Worm (Caenorhabditis elegans) whole organism, late embryonic: ENCODE results near the gene col-74.

Experiments
- C08G9.2 ChIP-seq: sonication (generic microtip); optimal IDR thresholded peaks from 2 replicates; lab custom pipeline; 2016; ENCODE audit warnings: mild to moderate bottlenecking, missing genetic modification characterization, moderate library complexity, missing compliant biosample characterization
- C38D4.7 ChIP-seq: fragments of 200-800 bp; sonication (Bioruptor generic); optimal IDR thresholded peaks from 2 replicates; lab custom pipeline; 2018; ENCODE audit warnings: mild to moderate bottlenecking, missing genetic modification characterization, moderate library complexity, missing compliant biosample characterization
- F13H6.1 ChIP-seq: sonication (generic microtip); optimal IDR thresholded peaks from 2 replicates; lab custom pipeline; 2016; ENCODE audit warnings: missing genetic modification characterization, missing compliant biosample characterization
- K02D7.2 ChIP-seq: sonication (generic microtip); optimal IDR thresholded peaks from 2 replicates; lab custom pipeline; 2017; ENCODE audit warnings: mild to moderate bottlenecking, missing genetic modification characterization, missing compliant biosample characterization
- K09A11.1 ChIP-seq: sonication (generic microtip); optimal IDR thresholded peaks from 2 replicates; lab custom pipeline; 2017; ENCODE audit warnings: antibody characterized with exemption, mild to moderate bottlenecking, missing genetic modification characterization, missing compliant biosample characterization; ENCODE audit not compliant: insufficient read depth
- T23F11.4 ChIP-seq: fragments of 200-800 bp; sonication (Bioruptor generic); optimal IDR thresholded peaks from 2 replicates; lab custom pipeline; 2018; ENCODE audit warnings: mild to moderate bottlenecking, missing genetic modification characterization, missing compliant biosample characterization
- Y22D7AL.16 ChIP-seq: sonication (generic microtip); optimal IDR thresholded peaks from 2 replicates; lab custom pipeline; 2016; ENCODE audit warnings: missing genetic modification characterization, missing compliant biosample characterization
- ahr-1 ChIP-seq: sonication (generic microtip); optimal IDR thresholded peaks from 2 replicates; lab custom pipeline; 2016; ENCODE audit warnings: missing genetic modification characterization, missing compliant biosample characterization
- ama-1 ChIP-seq: fragments of 150-350 bp; optimal IDR thresholded peaks from 2 replicates; lab custom pipeline; 2014
- ceh-14 ChIP-seq: sonication (generic microtip); optimal IDR thresholded peaks from 2 replicates; lab custom pipeline; 2016; ENCODE audit warnings: missing genotype, missing genetic modification characterization, missing compliant biosample characterization
- ceh-19 ChIP-seq: fragments of 200-800 bp; sonication (Bioruptor generic); optimal IDR thresholded peaks from 2 replicates; lab custom pipeline; 2018; ENCODE audit warnings: mild to moderate bottlenecking, missing genetic modification characterization, missing compliant biosample characterization
- ceh-2 ChIP-seq: sonication (generic microtip); optimal IDR thresholded peaks from 2 replicates; lab custom pipeline; 2016; ENCODE audit warnings: missing genotype, missing genetic modification characterization, missing compliant biosample characterization
- ceh-30 ChIP-seq: fragments of 150-350 bp; optimal IDR thresholded peaks from 2 replicates; lab custom pipeline; 2014; ENCODE audit warnings: missing biosample characterization, missing genetic modification characterization
- ceh-34 ChIP-seq: sonication (generic microtip); optimal IDR thresholded peaks from 2 replicates; lab custom pipeline; 2016; ENCODE audit warnings: mild to moderate bottlenecking, missing genetic modification characterization, missing compliant biosample characterization
- ceh-48 ChIP-seq: sonication (generic microtip); optimal IDR thresholded peaks from 2 replicates; lab custom pipeline; 2016; ENCODE audit warnings: missing genetic modification characterization, inconsistent platforms, missing compliant biosample characterization
- ceh-6 ChIP-seq: fragments of 200-800 bp; sonication (Bioruptor generic); optimal IDR thresholded peaks from 2 replicates; lab custom pipeline; 2018; ENCODE audit warnings: mild to moderate bottlenecking, missing genetic modification characterization, missing compliant biosample characterization
- ceh-9 ChIP-seq: sonication (generic microtip); optimal IDR thresholded peaks from 2 replicates; lab custom pipeline; 2016; ENCODE audit warnings: mild to moderate bottlenecking, missing genetic modification characterization, inconsistent platforms, missing compliant biosample characterization
- che-1 ChIP-seq: sonication (generic microtip); optimal IDR thresholded peaks from 2 replicates; lab custom pipeline; 2016; ENCODE audit warnings: mild to moderate bottlenecking, missing genetic modification characterization, missing compliant biosample characterization
- dmd-4 ChIP-seq: sonication (generic microtip); optimal IDR thresholded peaks from 2 replicates; lab custom pipeline; 2016; ENCODE audit warnings: borderline replicate concordance, missing genetic modification characterization, missing compliant biosample characterization
- dve-1 ChIP-seq: sonication (generic microtip); optimal IDR thresholded peaks from 2 replicates; lab custom pipeline; 2017; ENCODE audit warnings: antibody characterized with exemption, mild to moderate bottlenecking, missing genetic modification characterization, missing compliant biosample characterization
- elt-2 ChIP-seq: sonication (generic microtip); optimal IDR thresholded peaks from 2 replicates; lab custom pipeline; 2016; ENCODE audit warnings: missing genetic modification reagents, missing genetic modification characterization, missing compliant biosample characterization
- eyg-1 ChIP-seq: sonication (generic microtip); optimal IDR thresholded peaks from 2 replicates; lab custom pipeline; 2016; ENCODE audit warnings: missing genotype, missing genetic modification characterization, missing compliant biosample characterization
- fax-1 ChIP-seq: sonication (generic microtip); optimal IDR thresholded peaks from 2 replicates; lab custom pipeline; 2016; ENCODE audit warnings: missing genotype, missing genetic modification characterization, missing compliant biosample characterization
- fkh-6 ChIP-seq: sonication (generic microtip); optimal IDR thresholded peaks from 2 replicates; lab custom pipeline; 2016; ENCODE audit warnings: missing genetic modification characterization, missing compliant biosample characterization
- gmeb-2 ChIP-seq: sonication (generic microtip); optimal IDR thresholded peaks from 2 replicates; lab custom pipeline; 2016; ENCODE audit warnings: missing genetic modification characterization, inconsistent platforms, missing compliant biosample characterization
- hlh-15 ChIP-seq: sonication (generic microtip); optimal IDR thresholded peaks from 2 replicates; lab custom pipeline; 2016; ENCODE audit warnings: missing genetic modification characterization, missing compliant biosample characterization
- hlh-6 ChIP-seq: sonication (generic microtip); optimal IDR thresholded peaks from 2 replicates; lab custom pipeline; 2016; ENCODE audit warnings: missing genotype, missing genetic modification characterization, missing compliant biosample characterization
- hlh-8 ChIP-seq: sonication (generic microtip); optimal IDR thresholded peaks from 2 replicates; lab custom pipeline; 2016; ENCODE audit warnings: missing genotype, missing genetic modification characterization, missing compliant biosample characterization
- madf-2 ChIP-seq: sonication (generic microtip); optimal IDR thresholded peaks from 2 replicates; lab custom pipeline; 2017; ENCODE audit warnings: missing genetic modification characterization, missing compliant biosample characterization
- nhr-232 ChIP-seq: sonication (generic microtip); optimal IDR thresholded peaks from 2 replicates; lab custom pipeline; 2016; ENCODE audit warnings: missing genetic modification characterization, missing compliant biosample characterization
- pat-9 ChIP-seq: fragments of 200-800 bp; sonication (Bioruptor generic); optimal IDR thresholded peaks from 2 replicates; lab custom pipeline; 2018; ENCODE audit warnings: mild to moderate bottlenecking, missing genetic modification characterization, moderate library complexity, missing compliant biosample characterization
- pha-2 ChIP-seq: sonication (generic microtip); optimal IDR thresholded peaks from 2 replicates; lab custom pipeline; 2017; ENCODE audit warnings: mild to moderate bottlenecking, missing genetic modification characterization, missing compliant biosample characterization
- pha-4 ChIP-seq: fragments of 150-350 bp; optimal IDR thresholded peaks from 2 replicates; lab custom pipeline; 2018; ENCODE audit warnings: missing biosample characterization, missing genetic modification reagents, missing genetic modification characterization
- pqm-1 ChIP-seq: sonication (generic microtip); optimal IDR thresholded peaks from 2 replicates; lab custom pipeline; 2016; ENCODE audit warnings: missing genetic modification characterization, missing compliant biosample characterization
- pros-1 ChIP-seq: fragments of 150-350 bp; optimal IDR thresholded peaks from 2 replicates; lab custom pipeline; 2014; ENCODE audit warnings: missing biosample characterization, missing genetic modification reagents, missing genetic modification characterization
- rnt-1 ChIP-seq: sonication (generic microtip); optimal IDR thresholded peaks from 2 replicates; lab custom pipeline; 2016; ENCODE audit warnings: missing genetic modification characterization, missing compliant biosample characterization
- sdc-2 ChIP-seq: sonication (generic microtip); optimal IDR thresholded peaks from 2 replicates; lab custom pipeline; 2016; ENCODE audit warnings: missing genotype, missing genetic modification characterization, missing compliant biosample characterization
- sox-2 ChIP-seq: fragments of 200-800 bp; sonication (Bioruptor generic); IDR thresholded peaks from 2 replicates; pipeline ENCODE4 v1.3.6; 2022; ENCODE audit warnings: missing genetic modification reagents, missing genetic modification characterization, missing compliant biosample characterization
- syd-9 ChIP-seq: sonication (generic microtip); optimal IDR thresholded peaks from 2 replicates; lab custom pipeline; 2016; ENCODE audit warnings: mild to moderate bottlenecking, missing genetic modification characterization, moderate library complexity, missing compliant biosample characterization
- tbx-2 ChIP-seq: sonication (generic microtip); optimal IDR thresholded peaks from 2 replicates; lab custom pipeline; 2016; ENCODE audit warnings: missing genetic modification characterization, missing compliant biosample characterization
- tbx-7 ChIP-seq: sonication (generic microtip); optimal IDR thresholded peaks from 2 replicates; lab custom pipeline; 2016; ENCODE audit warnings: missing genotype, missing genetic modification characterization, missing compliant biosample characterization
- ttx-3 ChIP-seq: sonication (generic microtip); optimal IDR thresholded peaks from 2 replicates; lab custom pipeline; 2016; ENCODE audit warnings: missing genetic modification reagents, missing genetic modification characterization, missing compliant biosample characterization
- unc-3 ChIP-seq, 2 experiments: fragments of 200-800 bp in 1 of 2; sonication (Bioruptor generic) in 1 of 2; sonication (generic microtip) in 1 of 2; conservative IDR thresholded peaks in 1 of 2; optimal IDR thresholded peaks in 1 of 2; 2 replicates each; pipeline versions ENCODE4 v1.3.6 to Lab custom; 2016 to 2022; ENCODE audit warnings: missing compliant biosample characterization in 2 of 2, missing genetic modification characterization in 2 of 2, missing genetic modification reagents in 1 of 2
- unc-42 ChIP-seq: sonication (generic microtip); optimal IDR thresholded peaks from 2 replicates; lab custom pipeline; 2016; ENCODE audit warnings: missing genotype, missing genetic modification characterization, missing compliant biosample characterization
- unc-55 ChIP-seq: sonication (generic microtip); optimal IDR thresholded peaks from 2 replicates; lab custom pipeline; 2017; ENCODE audit warnings: missing biosample characterization, missing genetic modification reagents, missing genetic modification characterization
- unc-86 ChIP-seq: sonication (generic microtip); optimal IDR thresholded peaks from 2 replicates; lab custom pipeline; 2016; ENCODE audit warnings: missing genetic modification characterization, missing compliant biosample characterization
- zip-5 ChIP-seq: sonication (generic microtip); optimal IDR thresholded peaks from 2 replicates; lab custom pipeline; 2016; ENCODE audit warnings: missing genetic modification characterization, missing compliant biosample characterization
- ztf-16 ChIP-seq: sonication (generic microtip); optimal IDR thresholded peaks from 2 replicates; lab custom pipeline; 2017; ENCODE audit warnings: missing genetic modification characterization, missing compliant biosample characterization

Gene col-74

ce11 chrII:5836153-5836719 lies 6.1 kb downstream of the col-74 start, which contains the start of gene fzo-1 (continued):
- TF ChIP-seq hlh-6 (tag; lab: Kevin White, UChicago), result no peak
- TF ChIP-seq ceh-14 (tag; lab: Kevin White, UChicago), result peak; percentile 88
- peak; percentile 60 for TF ChIP-seq fkh-6 (tag; lab: Kevin White, UChicago)
- no peak for TF ChIP-seq sox-2 (GFP tag; lab: Robert Waterston, UW)
- TF ChIP-seq ceh-9, result no peak
- peak; percentile 97 for TF ChIP-seq tbx-7
- peak; percentile 81 for TF ChIP-seq ahr-1 (tag; lab: Kevin White, UChicago)
- no peak for TF ChIP-seq T23F11.4 (GFP tag; lab: Kevin White, UChicago)
- no peak for TF ChIP-seq ceh-30 (tag; lab: Kevin White, UChicago)
- TF ChIP-seq K09A11.1, result no peak
- TF ChIP-seq fax-1, result peak; percentile 90
- TF ChIP-seq ceh-6 (GFP tag; lab: Kevin White, UChicago), result no peak
- TF ChIP-seq C38D4.7 (GFP tag; lab: Kevin White, UChicago), result no peak
- TF ChIP-seq F13H6.1, result peak; percentile 80
- TF ChIP-seq K02D7.2, result no peak
- peak; percentile 97 for TF ChIP-seq elt-2 (tag; lab: Kevin White, UChicago)
- peak; percentile 75 for TF ChIP-seq ceh-34
- TF ChIP-seq pqm-1 (tag; lab: Kevin White, UChicago), result peak; percentile 74
- no peak for TF ChIP-seq unc-55 (GFP tag; lab: Kevin White, UChicago)
- no peak for TF ChIP-seq pha-4 (tag; lab: Kevin White, UChicago)
- no peak for TF ChIP-seq che-1 (tag; lab: Kevin White, UChicago)
- peak; percentile 54 for TF ChIP-seq pha-2
- TF ChIP-seq pat-9 (tag; lab: Kevin White, UChicago), result no peak
- TF ChIP-seq gmeb-2 (tag; lab: Kevin White, UChicago), result peak; percentile 42
- peak; percentile 36 for TF ChIP-seq dmd-4 (tag; lab: Kevin White, UChicago)
- peak; percentile 92 for TF ChIP-seq hlh-8 (tag; lab: Kevin White, UChicago)
- TF ChIP-seq tbx-2, result peak; percentile 95
- no peak for TF ChIP-seq nhr-232 (tag; lab: Kevin White, UChicago)
- no peak for TF ChIP-seq pros-1
- peak; percentile 60 for TF ChIP-seq hlh-15
- TF ChIP-seq ceh-48 (tag; lab: Kevin White, UChicago), result peak; percentile 23
- TF ChIP-seq eyg-1 (tag; lab: Kevin White, UChicago), result peak; percentile 67
- TF ChIP-seq ama-1 (lab: Kevin White, UChicago), result no peak
- TF ChIP-seq dve-1 (tag; lab: Kevin White, UChicago), result no peak
- TF ChIP-seq rnt-1, result peak; percentile 59
- no peak for TF ChIP-seq Y22D7AL.16
- TF ChIP-seq ztf-16 (tag; lab: Kevin White, UChicago), result peak; percentile 68
- no peak for TF ChIP-seq unc-3 (GFP tag; conservative IDR thresholded peaks at IDR 0.05; lab: Robert Waterston, UW)
- TF ChIP-seq unc-3 (tag; optimal IDR thresholded peaks at IDR 0.05; lab: Kevin White, UChicago), result peak; percentile 74
- peak; percentile 68 for TF ChIP-seq sdc-2 (tag; lab: Kevin White, UChicago)
- peak; percentile 90 for TF ChIP-seq C08G9.2 (tag; lab: Kevin White, UChicago)
- no peak for TF ChIP-seq madf-2 (tag; lab: Kevin White, UChicago)
- TF ChIP-seq zip-5 (tag; lab: Kevin White, UChicago), result peak; percentile 96
- TF ChIP-seq unc-42, result peak; percentile 71
- TF ChIP-seq syd-9 (tag; lab: Kevin White, UChicago), result peak; percentile 16
- TF ChIP-seq ceh-2 (tag; lab: Kevin White, UChicago), result peak; percentile 97
- TF ChIP-seq ceh-19 (GFP tag; lab: Kevin White, UChicago), result peak; percentile 39
- TF ChIP-seq unc-86 (tag; lab: Kevin White, UChicago), result peak; percentile 15
- TF ChIP-seq ttx-3 (tag; lab: Kevin White, UChicago), result no peak
